Worm (Caenorhabditis elegans) whole organism, L2 larva: ENCODE measurements around the gene rpl-38.
A peak's percentile ranks its signal among the peaks of the same experiment; 100 is the strongest.

ENCODE experiments used
- C34F6.9 ChIP-seq: fragments of 150-350 bp; optimal IDR thresholded peaks from 2 replicates; lab custom pipeline; 2014; ENCODE audit warnings: missing biosample characterization, missing genetic modification characterization
- F13H6.1 ChIP-seq: sonication (generic microtip); optimal IDR thresholded peaks from 2 replicates; lab custom pipeline; 2016; ENCODE audit warnings: missing genetic modification characterization, missing compliant biosample characterization
- R02D3.7 ChIP-seq: fragments of 150-350 bp; optimal IDR thresholded peaks from 2 replicates; lab custom pipeline; 2014; ENCODE audit warnings: missing biosample characterization, missing genetic modification characterization
- Y55F3AM.14 ChIP-seq: fragments of 200-800 bp; sonication (Bioruptor generic); optimal IDR thresholded peaks from 2 replicates; lab custom pipeline; 2018; ENCODE audit warnings: mild to moderate bottlenecking, missing genetic modification characterization, missing compliant biosample characterization
- ZK546.5 ChIP-seq: sonication (generic microtip); optimal IDR thresholded peaks from 2 replicates; lab custom pipeline; 2017; ENCODE audit warnings: missing biosample characterization, missing genetic modification characterization
- alr-1 ChIP-seq: fragments of 150-350 bp; optimal IDR thresholded peaks from 2 replicates; lab custom pipeline; 2014; ENCODE audit warnings: missing biosample characterization, missing genetic modification characterization
- aly-2 ChIP-seq: fragments of 150-350 bp; optimal IDR thresholded peaks from 2 replicates; lab custom pipeline; 2014; ENCODE audit warnings: missing biosample characterization, missing genetic modification characterization
- ama-1 ChIP-seq: fragments of 150-350 bp; optimal IDR thresholded peaks from 2 replicates; lab custom pipeline; 2018; ENCODE audit warnings: inconsistent platforms
- blmp-1 ChIP-seq: sonication (generic microtip); optimal IDR thresholded peaks from 2 replicates; lab custom pipeline; 2017; ENCODE audit warnings: missing genetic modification characterization, mild to moderate bottlenecking, missing compliant biosample characterization, antibody characterized with exemption, moderate library complexity; ENCODE audit not compliant: insufficient read depth
- ceh-16 ChIP-seq: fragments of 150-350 bp; optimal IDR thresholded peaks from 2 replicates; lab custom pipeline; 2014; ENCODE audit warnings: missing biosample characterization, missing genetic modification characterization
- ceh-82 ChIP-seq: fragments of 150-350 bp; optimal IDR thresholded peaks from 2 replicates; lab custom pipeline; 2014; ENCODE audit warnings: missing biosample characterization, missing genetic modification characterization
- crh-2 ChIP-seq: sonication (generic microtip); optimal IDR thresholded peaks from 2 replicates; lab custom pipeline; 2017; ENCODE audit warnings: missing biosample characterization, missing genetic modification characterization
- dmd-4 ChIP-seq: sonication (generic microtip); optimal IDR thresholded peaks from 2 replicates; lab custom pipeline; 2017; ENCODE audit warnings: missing biosample characterization, missing genetic modification characterization
- egl-27 ChIP-seq: sonication (generic microtip); optimal IDR thresholded peaks from 3 replicates; lab custom pipeline; 2017; ENCODE audit warnings: missing biosample characterization, missing genetic modification reagents, missing genetic modification characterization
- elt-1 ChIP-seq: fragments of 150-350 bp; optimal IDR thresholded peaks from 2 replicates; lab custom pipeline; 2014; ENCODE audit warnings: missing biosample characterization, missing genetic modification characterization
- elt-3 ChIP-seq: sonication (generic microtip); optimal IDR thresholded peaks from 2 replicates; lab custom pipeline; 2017; ENCODE audit warnings: missing biosample characterization, missing genetic modification characterization
- fos-1 ChIP-seq: fragments of 150-350 bp; optimal IDR thresholded peaks from 2 replicates; lab custom pipeline; 2014; ENCODE audit warnings: missing biosample characterization, missing genetic modification characterization
- gmeb-1 ChIP-seq: fragments of 150-350 bp; optimal IDR thresholded peaks from 2 replicates; lab custom pipeline; 2014; ENCODE audit warnings: missing biosample characterization, missing genetic modification characterization
- lin-11 ChIP-seq: fragments of 150-350 bp; sonication (generic microtip); optimal IDR thresholded peaks from 2 replicates; lab custom pipeline; 2014; ENCODE audit warnings: missing biosample characterization, missing genetic modification characterization, inconsistent platforms, mixed read lengths
- lin-13 ChIP-seq: fragments of 150-350 bp; optimal IDR thresholded peaks from 2 replicates; lab custom pipeline; 2014; ENCODE audit warnings: missing biosample characterization, missing genetic modification reagents, missing genetic modification characterization
- lin-39 ChIP-seq: fragments of 150-350 bp; optimal IDR thresholded peaks from 2 replicates; lab custom pipeline; 2014; ENCODE audit warnings: missing biosample characterization, missing genetic modification reagents, missing genetic modification characterization
- lsy-2 ChIP-seq, 2 experiments: fragments of 150-350 bp in 1 of 2; sonication (generic microtip) in 1 of 2; optimal IDR thresholded peaks; 2 replicates each; lab custom pipeline; 2014 to 2017; ENCODE audit warnings: missing biosample characterization in 2 of 2, missing genetic modification characterization in 2 of 2
- mab-5 ChIP-seq: fragments of 150-350 bp; optimal IDR thresholded peaks from 2 replicates; lab custom pipeline; 2014; ENCODE audit warnings: missing biosample characterization, missing genetic modification characterization
- mbf-1 ChIP-seq: sonication (generic microtip); optimal IDR thresholded peaks from 2 replicates; lab custom pipeline; 2017; ENCODE audit warnings: missing biosample characterization, missing genetic modification characterization
- mdl-1 ChIP-seq, 2 experiments: fragments of 150-350 bp in 1 of 2; sonication (generic microtip) in 1 of 2; optimal IDR thresholded peaks; 2 replicates each; lab custom pipeline; 2017; ENCODE audit warnings: missing biosample characterization in 2 of 2, missing genetic modification characterization in 2 of 2
- nhr-10 ChIP-seq: sonication (generic microtip); optimal IDR thresholded peaks from 2 replicates; lab custom pipeline; 2017; ENCODE audit warnings: missing biosample characterization, missing genetic modification characterization
- nhr-11 ChIP-seq: fragments of 150-350 bp; optimal IDR thresholded peaks from 2 replicates; lab custom pipeline; 2014; ENCODE audit warnings: missing biosample characterization, missing genetic modification characterization
- nhr-12 ChIP-seq: fragments of 150-350 bp; optimal IDR thresholded peaks from 2 replicates; lab custom pipeline; 2014; ENCODE audit warnings: missing biosample characterization, missing genetic modification characterization
- nhr-129 ChIP-seq: fragments of 150-350 bp; optimal IDR thresholded peaks from 2 replicates; lab custom pipeline; 2014; ENCODE audit warnings: missing biosample characterization, missing genetic modification characterization
- nhr-21 ChIP-seq: fragments of 150-350 bp; optimal IDR thresholded peaks from 2 replicates; lab custom pipeline; 2014; ENCODE audit warnings: missing biosample characterization, missing genetic modification characterization
- nhr-23 ChIP-seq: fragments of 150-350 bp; optimal IDR thresholded peaks from 2 replicates; lab custom pipeline; 2014; ENCODE audit warnings: missing biosample characterization, missing genetic modification reagents, missing genetic modification characterization
- nhr-237 ChIP-seq: fragments of 150-350 bp; optimal IDR thresholded peaks from 2 replicates; lab custom pipeline; 2014; ENCODE audit warnings: missing biosample characterization, missing genetic modification characterization
- nhr-25 ChIP-seq: fragments of 150-350 bp; sonication (generic microtip); optimal IDR thresholded peaks from 3 replicates; lab custom pipeline; 2014; ENCODE audit warnings: missing biosample characterization, missing genetic modification characterization
- nhr-6 ChIP-seq: fragments of 150-350 bp; optimal IDR thresholded peaks from 2 replicates; lab custom pipeline; 2014; ENCODE audit warnings: missing biosample characterization, missing genetic modification characterization
- nhr-77 ChIP-seq: fragments of 150-350 bp; optimal IDR thresholded peaks from 2 replicates; lab custom pipeline; 2014; ENCODE audit warnings: missing biosample characterization, missing genetic modification characterization
- peb-1 ChIP-seq: fragments of 150-350 bp; optimal IDR thresholded peaks from 2 replicates; lab custom pipeline; 2014; ENCODE audit warnings: missing biosample characterization, missing genetic modification characterization
- sem-4 ChIP-seq: fragments of 150-350 bp; optimal IDR thresholded peaks from 2 replicates; lab custom pipeline; 2014; ENCODE audit warnings: missing biosample characterization, missing genetic modification reagents, missing genetic modification characterization
- skn-1 ChIP-seq: sonication (generic microtip); optimal IDR thresholded peaks from 2 replicates; lab custom pipeline; 2017; ENCODE audit warnings: missing biosample characterization, missing genetic modification characterization
- sma-3 ChIP-seq: sonication (generic microtip); optimal IDR thresholded peaks from 2 replicates; lab custom pipeline; 2016; ENCODE audit warnings: missing genetic modification reagents, missing genetic modification characterization, missing compliant biosample characterization
- sma-9 ChIP-seq, 2 experiments: fragments of 150-350 bp in 1 of 2; sonication (generic microtip) in 1 of 2; optimal IDR thresholded peaks; 2 replicates each; lab custom pipeline; 2014 to 2016; ENCODE audit warnings: missing genetic modification characterization in 2 of 2, mild to moderate bottlenecking in 1 of 2, missing biosample characterization in 1 of 2, missing compliant biosample characterization in 1 of 2, missing genetic modification reagents in 1 of 2, moderate library complexity in 1 of 2
- snpc-4 ChIP-seq: fragments of 150-350 bp; optimal IDR thresholded peaks from 2 replicates; lab custom pipeline; 2014; ENCODE audit warnings: missing biosample characterization, missing genetic modification characterization
- unc-39 ChIP-seq: fragments of 150-350 bp; optimal IDR thresholded peaks from 2 replicates; lab custom pipeline; 2014; ENCODE audit warnings: missing biosample characterization, missing genetic modification characterization
- unc-55 ChIP-seq: fragments of 150-350 bp; sonication (generic microtip); optimal IDR thresholded peaks from 3 replicates; lab custom pipeline; 2014; ENCODE audit warnings: missing biosample characterization, missing genetic modification reagents, missing genetic modification characterization
- unc-62 ChIP-seq: fragments of 150-350 bp; optimal IDR thresholded peaks from 2 replicates; lab custom pipeline; 2014; ENCODE audit warnings: missing biosample characterization, missing genetic modification reagents, missing genetic modification characterization
- zag-1 ChIP-seq: fragments of 150-350 bp; optimal IDR thresholded peaks from 2 replicates; lab custom pipeline; 2014; ENCODE audit warnings: missing biosample characterization, missing genetic modification characterization
- ztf-1 ChIP-seq: fragments of 200-800 bp; sonication (Bioruptor generic); conservative IDR thresholded peaks from 2 replicates; pipeline ENCODE4 v1.3.6; 2022; ENCODE audit warnings: missing genetic modification characterization, missing compliant biosample characterization
- ztf-11 ChIP-seq: sonication (generic microtip); optimal IDR thresholded peaks from 2 replicates; lab custom pipeline; 2017; ENCODE audit warnings: missing biosample characterization, missing genetic modification characterization
- ztf-4 ChIP-seq: fragments of 150-350 bp; optimal IDR thresholded peaks from 2 replicates; lab custom pipeline; 2014; ENCODE audit warnings: missing biosample characterization, missing genetic modification characterization

The rpl-38 gene

DNA sequence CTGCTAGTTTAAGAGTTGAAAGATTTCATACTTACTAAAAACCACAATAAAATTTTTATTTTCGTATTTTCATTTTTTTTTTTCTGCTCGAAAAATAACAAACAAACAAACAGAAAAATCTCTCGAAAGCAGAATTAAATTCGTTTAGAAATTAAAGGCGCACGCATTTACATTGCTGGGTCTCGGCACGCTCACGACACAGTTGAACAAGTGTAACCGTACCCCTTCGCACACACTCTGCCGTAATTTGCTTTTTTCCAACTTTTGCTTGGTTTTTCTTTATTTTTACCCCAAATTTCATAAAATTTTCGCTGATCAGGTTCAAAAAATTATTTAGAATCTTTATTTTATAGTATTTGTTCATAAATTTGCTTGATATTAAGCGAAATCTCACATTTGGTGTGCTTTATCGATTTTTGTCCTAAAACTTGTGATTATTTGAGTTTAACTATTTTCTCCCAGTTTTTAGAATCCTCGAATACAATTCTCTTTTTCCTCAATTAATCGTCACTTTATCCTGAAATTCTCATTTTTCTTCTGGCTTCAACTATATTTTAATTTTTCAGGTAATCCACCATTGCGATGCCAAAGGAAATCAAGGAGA, at the start of gene rpl-38:
Gene rpl-38, plus strand, starts transcription at position 554 of the 604 bp plus-strand sequence.
- TF ChIP-seq lsy-2 (tag; optimal IDR thresholded peaks at IDR 0.05; lab: Kevin White, UChicago) = peak; percentile 98 to 99
- TF ChIP-seq nhr-77 (tag; lab: Kevin White, UChicago) = peak; percentile 43
- TF ChIP-seq lin-39 (tag; lab: Kevin White, UChicago) = no peak
- peak; percentile 43 for TF ChIP-seq egl-27
- no peak for TF ChIP-seq mdl-1 (tag; optimal IDR thresholded peaks at IDR 0.05; lab: Kevin White, UChicago)
- no peak for TF ChIP-seq nhr-10 (tag; lab: Kevin White, UChicago)
- TF ChIP-seq mbf-1 (tag; lab: Kevin White, UChicago) = no peak
- TF ChIP-seq dmd-4 (tag; lab: Kevin White, UChicago) = no peak
- TF ChIP-seq nhr-6 (tag; lab: Kevin White, UChicago) = peak; percentile 56
- TF ChIP-seq nhr-12 (tag; lab: Kevin White, UChicago) = no peak
- TF ChIP-seq ztf-11 (tag; lab: Kevin White, UChicago) = no peak
- TF ChIP-seq F13H6.1 = peak; percentile 71
- TF ChIP-seq Y55F3AM.14 (GFP tag; lab: Kevin White, UChicago) = no peak
- peak; percentile 86 for TF ChIP-seq sma-9 (GFP tag; optimal IDR thresholded peaks at IDR 0.05; lab: Kevin White, UChicago)
- no peak for TF ChIP-seq sma-9 (tag; optimal IDR thresholded peaks at IDR 0.05; lab: Kevin White, UChicago)
- TF ChIP-seq unc-62 = no peak
- no peak for TF ChIP-seq nhr-23 (tag; lab: Kevin White, UChicago)
- TF ChIP-seq ceh-16 (tag; lab: Kevin White, UChicago) = peak; percentile 18
- no peak for TF ChIP-seq nhr-237 (tag; lab: Kevin White, UChicago)
- no peak for TF ChIP-seq ztf-1 (GFP tag; lab: Robert Waterston, UW)
- TF ChIP-seq ZK546.5 = peak; percentile 21
- peak; percentile 58 for TF ChIP-seq blmp-1 (tag; lab: Kevin White, UChicago)
- TF ChIP-seq lin-11 (tag; lab: Kevin White, UChicago) = peak; percentile 69
- no peak for TF ChIP-seq sem-4 (tag; lab: Kevin White, UChicago)
- TF ChIP-seq nhr-11 (tag; lab: Kevin White, UChicago) = no peak
- TF ChIP-seq skn-1 (tag; lab: Kevin White, UChicago) = no peak
- TF ChIP-seq ama-1 (lab: Kevin White, UChicago) = no peak
- no peak for TF ChIP-seq lin-13 (GFP tag; lab: Kevin White, UChicago)
- peak; percentile 85 for TF ChIP-seq gmeb-1 (tag; lab: Kevin White, UChicago)
- TF ChIP-seq sma-3 (GFP tag; lab: Kevin White, UChicago) = peak; percentile 65
- peak; percentile 80 for TF ChIP-seq snpc-4 (tag; lab: Kevin White, UChicago)
- no peak for TF ChIP-seq elt-3
- no peak for TF ChIP-seq peb-1 (tag; lab: Kevin White, UChicago)
- TF ChIP-seq zag-1 = peak; percentile 22
- TF ChIP-seq crh-2 (tag; lab: Kevin White, UChicago) = peak; percentile 86
- TF ChIP-seq fos-1 (tag; lab: Kevin White, UChicago) = peak; percentile 48
- TF ChIP-seq C34F6.9 = peak; percentile 83
- peak; percentile 45 for TF ChIP-seq mab-5
- no peak for TF ChIP-seq unc-39
- TF ChIP-seq unc-55 = peak; percentile 95
- TF ChIP-seq ztf-4 (tag; lab: Kevin White, UChicago) = no peak
- TF ChIP-seq nhr-21 (tag; lab: Kevin White, UChicago) = peak; percentile 72
- no peak for TF ChIP-seq alr-1 (tag; lab: Kevin White, UChicago)
- peak; percentile 28 for TF ChIP-seq ceh-82 (tag; lab: Kevin White, UChicago)
- TF ChIP-seq nhr-129 (tag; lab: Kevin White, UChicago) = peak; percentile 87
- peak; percentile 82 for TF ChIP-seq nhr-25
- TF ChIP-seq R02D3.7 (tag; lab: Kevin White, UChicago) = peak; percentile 45
- TF ChIP-seq aly-2 (tag; lab: Kevin White, UChicago) = no peak
- TF ChIP-seq elt-1 (tag; lab: Kevin White, UChicago) = no peak
